Fruit fly (Drosophila melanogaster) whole organism, wandering third instar larva: ENCODE data around the gene CG11109.

Source experiments
- Dfd ChIP-seq: fragments of >200 bp; optimal IDR thresholded peaks from 2 replicates; lab custom pipeline; 2017; ENCODE audit warnings: missing biosample characterization, missing genetic modification characterization
- Jra ChIP-seq: sonication (Bioruptor generic); optimal IDR thresholded peaks from 2 replicates; lab custom pipeline; 2016; ENCODE audit warnings: missing biosample characterization, missing genetic modification characterization
- N ChIP-seq: fragments of >200 bp; optimal IDR thresholded peaks from 2 replicates; lab custom pipeline; 2018; ENCODE audit warnings: missing biosample characterization, missing external identifiers, missing genetic modification characterization
- Vsx2 ChIP-seq: fragments of 200-300, 225-300 bp; sonication (Bioruptor generic); optimal IDR thresholded peaks from 2 replicates; lab custom pipeline; 2018; ENCODE audit warnings: missing biosample characterization, missing genetic modification characterization; ENCODE audit not compliant: partially characterized antibody
- br ChIP-seq: fragments of 200-800 bp; sonication (Bioruptor generic); optimal IDR thresholded peaks from 2 replicates; lab custom pipeline; 2016; ENCODE audit warnings: missing biosample characterization, missing genetic modification characterization
- brk ChIP-seq: fragments of 200-800 bp; sonication (Bioruptor generic); optimal IDR thresholded peaks from 2 replicates; lab custom pipeline; 2016; ENCODE audit warnings: missing biosample characterization, mild to moderate bottlenecking, missing genetic modification characterization
- ey ChIP-seq: fragments of 200-800 bp; sonication (Bioruptor generic); optimal IDR thresholded peaks from 2 replicates; lab custom pipeline; 2016; ENCODE audit warnings: missing biosample characterization, missing genetic modification characterization
- fru ChIP-seq: fragments of 200-800 bp; sonication (Bioruptor generic); optimal IDR thresholded peaks from 3 replicates; lab custom pipeline; 2016; ENCODE audit warnings: missing biosample characterization, mild to moderate bottlenecking, missing genetic modification characterization
- h ChIP-seq: fragments of 200-800 bp; sonication (Bioruptor generic); optimal IDR thresholded peaks from 3 replicates; lab custom pipeline; 2016; ENCODE audit warnings: missing biosample characterization, mild to moderate bottlenecking, missing genetic modification characterization
- jim ChIP-seq: fragments of 175-275, 200-325 bp; sonication (Bioruptor generic); optimal IDR thresholded peaks from 2 replicates; lab custom pipeline; 2016; ENCODE audit warnings: missing biosample characterization, mild to moderate bottlenecking, missing genetic modification characterization
- pan ChIP-seq: fragments of >200 bp; optimal IDR thresholded peaks from 2 replicates; lab custom pipeline; 2017

DNA sequence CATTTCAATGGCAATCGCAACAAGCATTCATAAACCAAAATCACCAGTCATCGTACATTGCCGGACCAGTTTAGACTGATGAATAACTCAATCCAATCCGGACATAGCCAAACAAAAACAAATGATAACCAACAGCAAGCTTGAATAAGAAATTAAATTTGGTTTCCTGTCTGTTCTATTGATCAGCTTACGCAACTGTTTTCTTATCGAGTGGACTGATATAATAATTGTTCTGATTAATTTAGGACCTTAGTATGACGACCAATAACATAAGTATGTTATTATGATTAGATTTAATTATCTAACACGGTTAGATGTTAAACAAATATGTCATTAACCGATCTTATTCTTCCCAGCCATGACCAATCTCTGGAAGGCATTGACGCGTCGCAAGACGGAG is 19.0 kb downstream of the CG11109 start:
- TF ChIP-seq br (GFP tag; lab: Kevin White, UChicago) (no peak), pan (no peak), fru (no peak), jim (GFP tag; lab: Kevin White, UChicago) (no peak), ey (GFP tag; lab: Kevin White, UChicago) (no peak), Dfd (GFP tag; lab: Kevin White, UChicago) (no peak), h (no peak), Jra (GFP tag; lab: Kevin White, UChicago) (no peak), Vsx2 (GFP tag; lab: Kevin White, UChicago) (no peak), N (GFP tag; lab: Kevin White, UChicago) (no peak), brk (GFP tag; lab: Kevin White, UChicago) (no peak)
